Fruit fly (Drosophila melanogaster) whole organism, embryonic: Measurements from ENCODE around the gene CG9114.

Source experiments
- BtbVII ChIP-seq: fragments of 200-800 bp; sonication (Bioruptor generic); optimal IDR thresholded peaks from 3 replicates; lab custom pipeline; 2017; ENCODE audit warnings: missing biosample characterization, mild to moderate bottlenecking, missing genetic modification characterization
- CG10267 ChIP-seq: fragments of 200-800 bp; sonication (Bioruptor generic); optimal IDR thresholded peaks from 2 replicates; lab custom pipeline; 2018; ENCODE audit warnings: missing biosample characterization, mild to moderate bottlenecking, missing genetic modification characterization, moderate library complexity
- CG10366 ChIP-seq: fragments of 200-800 bp; sonication (Bioruptor generic); IDR thresholded peaks from 2 replicates; pipeline ENCODE4 v1.3.6; 2022; ENCODE audit warnings: missing biosample characterization, missing genetic modification characterization
- CG12744 ChIP-seq: fragments of 200-800 bp; sonication (Bioruptor generic); optimal IDR thresholded peaks from 2 replicates; lab custom pipeline; 2016; ENCODE audit warnings: missing biosample characterization, missing genetic modification characterization
- CG12769 ChIP-seq: fragments of 200-800 bp; sonication (Bioruptor generic); optimal IDR thresholded peaks from 2 replicates; lab custom pipeline; 2019; ENCODE audit warnings: missing biosample characterization, mild to moderate bottlenecking, missing genetic modification characterization, moderate library complexity
- CG13123 ChIP-seq: fragments of 200-800 bp; sonication (Bioruptor generic); optimal IDR thresholded peaks from 2 replicates; lab custom pipeline; 2016; ENCODE audit warnings: missing biosample characterization, missing genetic modification characterization
- CG13287 ChIP-seq: fragments of 200-800 bp; sonication (Bioruptor generic); IDR thresholded peaks from 2 replicates; pipeline ENCODE4 v1.3.6; 2022; ENCODE audit warnings: missing biosample characterization, missing genetic modification characterization; ENCODE audit not compliant: partially characterized antibody
- CG15269 ChIP-seq: fragments of 200-800 bp; sonication (Bioruptor generic); optimal IDR thresholded peaks from 2 replicates; lab custom pipeline; 2018; ENCODE audit warnings: missing biosample characterization, mild to moderate bottlenecking, missing genetic modification characterization, moderate library complexity
- CG17186 ChIP-seq: fragments of 200-800 bp; sonication (Bioruptor generic); optimal IDR thresholded peaks from 3 replicates; lab custom pipeline; 2017; ENCODE audit warnings: missing biosample characterization, missing genetic modification reagents, missing genetic modification characterization
- CG17328 ChIP-seq: fragments of 200-800 bp; sonication (Bioruptor generic); IDR thresholded peaks from 2 replicates; pipeline ENCODE4 v1.3.6; 2022; ENCODE audit warnings: missing biosample characterization, missing genetic modification characterization
- CG18011 ChIP-seq: fragments of 200-800 bp; sonication (Bioruptor generic); optimal IDR thresholded peaks from 2 replicates; lab custom pipeline; 2017; ENCODE audit warnings: missing biosample characterization, missing genetic modification characterization, mild to moderate bottlenecking, moderate library complexity, missing genotype
- CG31441 ChIP-seq: fragments of 200-800 bp; sonication (Bioruptor generic); IDR thresholded peaks from 2 replicates; pipeline ENCODE4 v1.3.6; 2022; ENCODE audit warnings: missing biosample characterization, missing genetic modification characterization
- CG3163 ChIP-seq: fragments of 200-800 bp; sonication (Bioruptor generic); optimal IDR thresholded peaks from 3 replicates; lab custom pipeline; 2016; ENCODE audit warnings: missing biosample characterization, missing genetic modification characterization
- CG32767 ChIP-seq: fragments of 200-800 bp; sonication (Bioruptor generic); IDR thresholded peaks from 2 replicates; pipeline ENCODE4 v1.3.6; 2022; ENCODE audit warnings: missing biosample characterization, missing genetic modification characterization
- CG4360 ChIP-seq: fragments of 200-800 bp; sonication (Bioruptor generic); IDR thresholded peaks from 2 replicates; pipeline ENCODE4 v1.3.6; 2022; ENCODE audit warnings: missing biosample characterization, missing genetic modification characterization
- CG5245 ChIP-seq: fragments of 200-800 bp; sonication (Bioruptor generic); optimal IDR thresholded peaks from 3 replicates; lab custom pipeline; 2016; ENCODE audit warnings: missing biosample characterization, missing genetic modification characterization
- CG7372 ChIP-seq: fragments of 200-800 bp; sonication (Bioruptor generic); IDR thresholded peaks from 2 replicates; pipeline ENCODE4 v1.3.6; 2022; ENCODE audit warnings: missing biosample characterization, missing genetic modification characterization
- CG8765 ChIP-seq: fragments of 200-800 bp; sonication (Bioruptor generic); IDR thresholded peaks from 2 replicates; pipeline ENCODE4 v1.3.6; 2022; ENCODE audit warnings: missing biosample characterization, missing genetic modification characterization
- CG8924 ChIP-seq: fragments of 200-800 bp; optimal IDR thresholded peaks from 3 replicates; lab custom pipeline; 2019; ENCODE audit warnings: missing biosample characterization, mild to moderate bottlenecking, missing genetic modification characterization, moderate library complexity
- CG9609 ChIP-seq: fragments of 200-800 bp; sonication (Bioruptor generic); optimal IDR thresholded peaks from 3 replicates; lab custom pipeline; 2016; ENCODE audit warnings: missing biosample characterization, missing genetic modification characterization
- CG9932 ChIP-seq: fragments of 200-800 bp; sonication (Bioruptor generic); IDR thresholded peaks from 2 replicates; pipeline ENCODE4 v1.3.6; 2022; ENCODE audit warnings: missing biosample characterization, missing genetic modification characterization
- Camta ChIP-seq: fragments of 200-800 bp; sonication (Bioruptor generic); optimal IDR thresholded peaks from 2 replicates; lab custom pipeline; 2016; ENCODE audit warnings: missing biosample characterization, missing genetic modification characterization
- GATAe ChIP-seq: fragments of 200-800 bp; sonication (Bioruptor generic); conservative IDR thresholded peaks from 2 replicates; pipeline ENCODE4 v1.3.6; 2022; ENCODE audit warnings: missing biosample characterization, missing genetic modification characterization
- HLHmδ ChIP-seq: fragments of 200-800 bp; sonication (Bioruptor generic); optimal IDR thresholded peaks from 2 replicates; lab custom pipeline; 2018; ENCODE audit warnings: missing biosample characterization, mild to moderate bottlenecking, missing genetic modification characterization, moderate library complexity
- Hmr ChIP-seq: fragments of 200-800 bp; sonication (Bioruptor generic); optimal IDR thresholded peaks from 3 replicates; lab custom pipeline; 2017; ENCODE audit warnings: mild to moderate bottlenecking, missing biosample characterization, missing genetic modification reagents, missing genetic modification characterization
- Hsf ChIP-seq: fragments of 200-800 bp; sonication (Bioruptor generic); optimal IDR thresholded peaks from 3 replicates; lab custom pipeline; 2016; ENCODE audit warnings: missing biosample characterization, missing genetic modification characterization
- Kr ChIP-seq: fragments of 200-800 bp; sonication (Bioruptor generic); optimal IDR thresholded peaks from 2 replicates; lab custom pipeline; 2017; ENCODE audit warnings: missing biosample characterization, mild to moderate bottlenecking, missing genetic modification characterization
- NfI ChIP-seq: fragments of 200-800 bp; sonication (Bioruptor generic); optimal IDR thresholded peaks from 3 replicates; lab custom pipeline; 2018; ENCODE audit warnings: missing biosample characterization, mild to moderate bottlenecking, missing genetic modification characterization, moderate library complexity
- Opbp ChIP-seq: fragments of 200-800 bp; sonication (Bioruptor generic); IDR thresholded peaks from 3 replicates; pipeline ENCODE4 v1.3.6; 2022; ENCODE audit warnings: missing biosample characterization, missing genetic modification characterization; ENCODE audit not compliant: partially characterized antibody
- PHDP ChIP-seq: fragments of 200-800 bp; sonication (Bioruptor generic); optimal IDR thresholded peaks from 3 replicates; lab custom pipeline; 2018; ENCODE audit warnings: missing biosample characterization, mild to moderate bottlenecking, missing genetic modification characterization, moderate library complexity
- Sin3A ChIP-seq: fragments of >200 bp; optimal IDR thresholded peaks from 2 replicates; lab custom pipeline; 2018
- Sry-β ChIP-seq: fragments of 200-800 bp; sonication (Bioruptor generic); optimal IDR thresholded peaks from 2 replicates; lab custom pipeline; 2018; ENCODE audit warnings: missing biosample characterization, mild to moderate bottlenecking, missing genetic modification characterization, moderate library complexity
- Sry-δ ChIP-seq: fragments of 200-800 bp; sonication (Bioruptor generic); optimal IDR thresholded peaks from 2 replicates; lab custom pipeline; 2016; ENCODE audit warnings: missing biosample characterization, missing genetic modification characterization
- Ssrp ChIP-seq: fragments of 200-800 bp; sonication (Bioruptor generic); optimal IDR thresholded peaks from 2 replicates; lab custom pipeline; 2018; ENCODE audit warnings: missing biosample characterization, mild to moderate bottlenecking, missing genetic modification characterization, moderate library complexity
- YL-1 ChIP-seq: fragments of 200-800 bp; sonication (Bioruptor generic); optimal IDR thresholded peaks from 3 replicates; lab custom pipeline; 2017; ENCODE audit warnings: missing biosample characterization, mild to moderate bottlenecking, missing genetic modification characterization
- ase ChIP-seq: fragments of 200-800 bp; sonication (Bioruptor generic); IDR thresholded peaks from 3 replicates; pipeline ENCODE4 v1.3.6; 2022; ENCODE audit warnings: missing biosample characterization, missing genetic modification characterization
- dati ChIP-seq: fragments of 200-800 bp; sonication (Bioruptor generic); IDR thresholded peaks from 2 replicates; pipeline ENCODE4 v1.3.6; 2022; ENCODE audit warnings: missing biosample characterization, missing genetic modification characterization
- emc ChIP-seq: fragments of 200-800 bp; sonication (Bioruptor generic); optimal IDR thresholded peaks from 2 replicates; lab custom pipeline; 2016; ENCODE audit warnings: missing biosample characterization, missing genetic modification characterization
- grau ChIP-seq: fragments of 200-800 bp; optimal IDR thresholded peaks from 3 replicates; lab custom pipeline; 2019; ENCODE audit warnings: missing biosample characterization, mild to moderate bottlenecking, missing genetic modification characterization, moderate library complexity
- jigr1 ChIP-seq: fragments of 200-800 bp; sonication (Bioruptor generic); IDR thresholded peaks from 3 replicates; pipeline ENCODE4 v1.3.6; 2022; ENCODE audit warnings: missing biosample characterization, missing genetic modification characterization
- lbe ChIP-seq: fragments of 200-800 bp; sonication (Bioruptor generic); optimal IDR thresholded peaks from 2 replicates; lab custom pipeline; 2016; ENCODE audit warnings: missing biosample characterization, mild to moderate bottlenecking, missing genetic modification characterization
- lilli ChIP-seq: fragments of 200-800 bp; sonication (Bioruptor generic); optimal IDR thresholded peaks from 3 replicates; lab custom pipeline; 2016; ENCODE audit warnings: missing biosample characterization, missing genetic modification characterization
- lmd ChIP-seq: fragments of 200-800 bp; sonication (Bioruptor generic); IDR thresholded peaks from 2 replicates; pipeline ENCODE4 v1.3.6; 2022; ENCODE audit warnings: missing biosample characterization, missing genetic modification characterization
- otp ChIP-seq: fragments of 200-800 bp; sonication (Bioruptor generic); IDR thresholded peaks from 3 replicates; pipeline ENCODE4, ENCODE4 v1.3.6; 2022; ENCODE audit warnings: missing biosample characterization, missing genetic modification characterization
- p53 ChIP-seq: fragments of 200-800 bp; sonication (Bioruptor generic); optimal IDR thresholded peaks from 2 replicates; lab custom pipeline; 2016; ENCODE audit warnings: missing biosample characterization, missing genetic modification characterization
- peb ChIP-seq: fragments of 200-800 bp; sonication (Bioruptor generic); IDR thresholded peaks from 2 replicates; pipeline ENCODE4 v1.3.6; 2022; ENCODE audit warnings: missing biosample characterization, missing genetic modification characterization
- sens ChIP-seq: fragments of 200-800 bp; sonication (Bioruptor generic); peaks from one replicate; lab custom pipeline; 2016; ENCODE audit warnings: missing biosample characterization, missing genetic modification characterization
- sens-2 ChIP-seq: fragments of 200-800 bp; sonication (Bioruptor generic); IDR thresholded peaks from 2 replicates; pipeline ENCODE4 v1.3.6; 2022; ENCODE audit warnings: missing biosample characterization, missing genetic modification characterization
- stc ChIP-seq: fragments of 200-800 bp; sonication (Bioruptor generic); IDR thresholded peaks from 2 replicates; pipeline ENCODE4 v1.3.6; 2022; ENCODE audit warnings: missing biosample characterization, missing genetic modification characterization
- zf30C ChIP-seq: fragments of 200-800 bp; sonication (Bioruptor generic); optimal IDR thresholded peaks from 3 replicates; lab custom pipeline; 2018; ENCODE audit warnings: missing biosample characterization, mild to moderate bottlenecking, missing genetic modification characterization
- zfh1 ChIP-seq: fragments of 200-800 bp; sonication (Bioruptor generic); IDR thresholded peaks from 3 replicates; pipeline ENCODE4 v1.3.6; 2022; ENCODE audit warnings: missing biosample characterization, missing genetic modification characterization
- zfh2 ChIP-seq: fragments of 200-800 bp; sonication (Bioruptor generic); optimal IDR thresholded peaks from 2 replicates; lab custom pipeline; 2016; ENCODE audit warnings: missing biosample characterization, missing genetic modification characterization

Gene CG9114

DNA sequence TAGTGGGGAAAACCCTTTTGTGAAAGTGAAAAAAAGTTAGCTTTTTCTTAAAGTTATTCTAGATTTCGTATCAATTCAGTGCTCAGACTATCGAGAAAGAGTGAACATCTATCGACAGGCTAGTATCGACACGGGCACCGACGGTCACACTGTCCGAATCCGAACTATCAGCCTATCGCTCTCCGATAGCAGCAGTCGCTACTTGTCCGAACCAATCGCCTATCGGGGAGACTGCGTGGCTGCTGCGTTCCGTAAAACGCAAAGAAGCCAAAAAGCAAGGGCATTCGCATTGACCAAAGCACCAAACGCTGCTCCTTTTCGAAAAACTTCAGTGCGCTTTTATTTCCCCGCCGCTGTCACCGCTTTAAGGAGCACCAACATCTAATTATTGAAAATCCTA, 13.7 kb downstream of the CG9114 start, which contains the start of gene Top1 (continued):
- TF ChIP-seq lilli (peak; percentile 38), CG13287 (GFP tag; lab: Robert Waterston, UW) (peak; percentile 96), ase (no peak), CG8765 (peak; percentile 41; the same call in 1 of the 2 replicates), stc (GFP tag; lab: Robert Waterston, UW) (no peak), CG15269 (tag; lab: Kevin White, UChicago) (no peak), YL-1 (GFP tag; lab: Kevin White, UChicago) (peak; percentile 51), peb (GFP tag; lab: Robert Waterston, UW) (no peak), Hsf (peak; percentile 19), Camta (no peak), CG17186 (GFP tag; lab: Kevin White, UChicago) (peak; percentile 56), CG31441 (peak; percentile 59), Opbp (GFP tag; lab: Robert Waterston, UW) (peak; percentile 97), CG17328 (GFP tag; lab: Robert Waterston, UW) (no peak), CG32767 (GFP tag; lab: Robert Waterston, UW) (peak; percentile 17; the same call in 1 of the 2 replicates), zfh2 (GFP tag; lab: Kevin White, UChicago) (no peak), lmd (peak; percentile 21; the same call in 1 of the 2 replicates), CG4360 (GFP tag; lab: Robert Waterston, UW) (no peak), CG12769 (peak; percentile 35), NfI (GFP tag; lab: Kevin White, UChicago) (peak; percentile 19), CG7372 (no peak), lbe (GFP tag; lab: Kevin White, UChicago) (no peak), HLHmδ (GFP tag; lab: Kevin White, UChicago) (peak; percentile 55), CG13123 (GFP tag; lab: Kevin White, UChicago) (no peak), jigr1 (GFP tag; lab: Robert Waterston, UW) (no peak), emc (no peak), sens (GFP tag; lab: Kevin White, UChicago) (peak; percentile 76), sens-2 (no peak), CG3163 (GFP tag; lab: Kevin White, UChicago) (no peak), CG10267 (tag; lab: Kevin White, UChicago) (peak; percentile 25), CG5245 (peak; percentile 22), dati (no peak), zfh1 (GFP tag; lab: Robert Waterston, UW) (0 out of 3 replicates have a peak, but pooled peaks have one; percentile 24), Sry-δ (GFP tag; lab: Kevin White, UChicago) (peak; percentile 85), CG12744 (GFP tag; lab: Kevin White, UChicago) (no peak), Kr (GFP tag; lab: Kevin White, UChicago) (no peak), CG18011 (no peak), GATAe (peak; percentile 30; the same call in 1 of the 2 replicates), CG10366 (no peak), otp (0 out of 3 replicates have a peak, but pooled peaks have one; percentile 14), zf30C (GFP tag; lab: Kevin White, UChicago) (no peak), CG8924 (no peak), PHDP (tag; lab: Kevin White, UChicago) (no peak), Ssrp (no peak), Hmr (GFP tag; lab: Kevin White, UChicago) (peak; percentile 58), BtbVII (GFP tag; lab: Kevin White, UChicago) (no peak), p53 (GFP tag; lab: Kevin White, UChicago) (no peak), CG9932 (GFP tag; lab: Robert Waterston, UW) (peak; percentile 66), Sry-β (GFP tag; lab: Kevin White, UChicago) (peak; percentile 25), Sin3A (lab: Kevin White, UChicago) (peak; percentile 30), grau (tag; lab: Kevin White, UChicago) (peak; percentile 26), CG9609 (GFP tag; lab: Kevin White, UChicago) (peak; percentile 5)
